Fruit fly (Drosophila melanogaster) whole organism, embryonic: Measurements from ENCODE around the gene CG13893.

Experiments used
- B-H2 ChIP-seq: fragments of 200-800 bp; sonication (Bioruptor generic); optimal IDR thresholded peaks from 2 replicates; lab custom pipeline; 2018; ENCODE audit warnings: missing biosample characterization, mild to moderate bottlenecking, missing genetic modification characterization
- CG10267 ChIP-seq: fragments of 200-800 bp; sonication (Bioruptor generic); optimal IDR thresholded peaks from 2 replicates; lab custom pipeline; 2018; ENCODE audit warnings: missing biosample characterization, mild to moderate bottlenecking, missing genetic modification characterization, moderate library complexity
- CG10274 ChIP-seq: fragments of 200-800 bp; sonication (Bioruptor generic); optimal IDR thresholded peaks from 3 replicates; lab custom pipeline; 2017; ENCODE audit warnings: missing biosample characterization, mild to moderate bottlenecking, missing genetic modification characterization
- CG10979 ChIP-seq: fragments of 200-800 bp; sonication (Bioruptor generic); optimal IDR thresholded peaks from 2 replicates; lab custom pipeline; 2018; ENCODE audit warnings: missing biosample characterization, mild to moderate bottlenecking, missing genetic modification characterization, moderate library complexity
- CG11093 ChIP-seq: fragments of 200-800 bp; sonication (Bioruptor generic); IDR thresholded peaks from 3 replicates; pipeline ENCODE4 v1.3.6; 2022; ENCODE audit warnings: missing biosample characterization, missing genetic modification characterization
- CG11560 ChIP-seq: fragments of 200-800 bp; sonication (Bioruptor generic); IDR thresholded peaks from 3 replicates; pipeline ENCODE4 v1.3.6; 2022; ENCODE audit warnings: missing biosample characterization, missing genetic modification characterization
- CG14014 ChIP-seq: fragments of 200-800 bp; sonication (Bioruptor generic); IDR thresholded peaks from 2 replicates; pipeline ENCODE4 v1.3.6; 2022; ENCODE audit warnings: missing biosample characterization, missing genetic modification characterization
- CG2129 ChIP-seq: fragments of 200-800 bp; sonication (Bioruptor generic); IDR thresholded peaks from 2 replicates; pipeline ENCODE4 v1.3.6; 2022; ENCODE audit warnings: missing biosample characterization, missing genetic modification characterization; ENCODE audit not compliant: partially characterized antibody
- CG2199 ChIP-seq: fragments of 200-800 bp; sonication (Bioruptor generic); IDR thresholded peaks from 3 replicates; pipeline ENCODE4 v1.3.6; 2022; ENCODE audit warnings: missing biosample characterization, missing genetic modification characterization
- CG3838 ChIP-seq: fragments of 200-800 bp; sonication (Bioruptor generic); optimal IDR thresholded peaks from 3 replicates; lab custom pipeline; 2016; ENCODE audit warnings: missing biosample characterization, missing genetic modification characterization
- CG4404 ChIP-seq: fragments of 200-800 bp; sonication (Bioruptor generic); IDR thresholded peaks from 2 replicates; pipeline ENCODE4 v1.3.6; 2022; ENCODE audit warnings: missing biosample characterization, missing genetic modification characterization
- CG8388 ChIP-seq: fragments of 200-800 bp; sonication (Bioruptor generic); optimal IDR thresholded peaks from 2 replicates; lab custom pipeline; 2019; ENCODE audit warnings: missing biosample characterization, mild to moderate bottlenecking, missing genetic modification characterization, moderate library complexity
- CG8924 ChIP-seq: fragments of 200-800 bp; optimal IDR thresholded peaks from 3 replicates; lab custom pipeline; 2019; ENCODE audit warnings: missing biosample characterization, mild to moderate bottlenecking, missing genetic modification characterization, moderate library complexity
- D19A ChIP-seq: fragments of 200-800 bp; optimal IDR thresholded peaks from 3 replicates; lab custom pipeline; 2019; ENCODE audit warnings: missing biosample characterization, mild to moderate bottlenecking, missing genetic modification characterization, moderate library complexity
- Doc3 ChIP-seq: fragments of 200-800 bp; sonication (Bioruptor generic); IDR thresholded peaks from 3 replicates; pipeline ENCODE4 v1.3.6; 2022; ENCODE audit warnings: missing biosample characterization, missing genetic modification characterization; ENCODE audit not compliant: partially characterized antibody
- Hr51 ChIP-seq, 2 experiments: fragments of 200-800 bp; sonication (Bioruptor generic); optimal IDR thresholded peaks; 2 replicates in 1 of 2; 3 replicates in 1 of 2; lab custom pipeline; 2016 to 2018; ENCODE audit warnings: missing biosample characterization in 2 of 2, missing genetic modification characterization in 2 of 2, mild to moderate bottlenecking in 1 of 2, moderate library complexity in 1 of 2
- Kr ChIP-seq: fragments of 200-800 bp; sonication (Bioruptor generic); optimal IDR thresholded peaks from 2 replicates; lab custom pipeline; 2017; ENCODE audit warnings: missing biosample characterization, mild to moderate bottlenecking, missing genetic modification characterization
- MTF-1 ChIP-seq: fragments of 200-800 bp; sonication (Bioruptor generic); optimal IDR thresholded peaks from 2 replicates; lab custom pipeline; 2018; ENCODE audit warnings: missing biosample characterization, mild to moderate bottlenecking, missing genetic modification characterization, borderline replicate concordance
- Max ChIP-seq: fragments of 200-800 bp; sonication (Bioruptor generic); optimal IDR thresholded peaks from 2 replicates; lab custom pipeline; 2016; ENCODE audit warnings: missing biosample characterization, mild to moderate bottlenecking, missing genetic modification characterization
- Nf-YA ChIP-seq: fragments of 200-800 bp; sonication (Bioruptor generic); IDR thresholded peaks from 2 replicates; pipeline ENCODE4 v1.3.6; 2022; ENCODE audit warnings: missing biosample characterization, missing genetic modification characterization
- NfI ChIP-seq: fragments of 200-800 bp; sonication (Bioruptor generic); optimal IDR thresholded peaks from 3 replicates; lab custom pipeline; 2018; ENCODE audit warnings: missing biosample characterization, mild to moderate bottlenecking, missing genetic modification characterization, moderate library complexity
- Poxn ChIP-seq: fragments of 200-800 bp; sonication (Bioruptor generic); IDR thresholded peaks from 2 replicates; pipeline ENCODE4 v1.3.6; 2022; ENCODE audit warnings: missing biosample characterization, missing genetic modification characterization
- Ravus ChIP-seq: fragments of 200-800 bp; sonication (Bioruptor generic); IDR thresholded peaks from 2 replicates; pipeline ENCODE4 v1.3.6; 2022; ENCODE audit warnings: missing biosample characterization, missing genetic modification characterization
- az2 ChIP-seq: fragments of 200-800 bp; sonication (Bioruptor generic); optimal IDR thresholded peaks from 3 replicates; lab custom pipeline; 2016; ENCODE audit warnings: missing biosample characterization, missing genetic modification characterization
- bbx ChIP-seq: fragments of 200-800 bp; sonication (Bioruptor generic); IDR thresholded peaks from 2 replicates; pipeline ENCODE4 v1.3.6; 2022; ENCODE audit warnings: missing biosample characterization, missing genetic modification characterization; ENCODE audit not compliant: partially characterized antibody
- bsh ChIP-seq, 2 experiments: fragments of 200-800 bp; sonication (Bioruptor generic); optimal IDR thresholded peaks; 2 replicates each; lab custom pipeline; 2017 to 2018; ENCODE audit warnings: mild to moderate bottlenecking in 2 of 2, missing biosample characterization in 2 of 2, missing genetic modification characterization in 2 of 2, moderate library complexity in 1 of 2
- btn ChIP-seq: fragments of 200-800 bp; sonication (Bioruptor generic); optimal IDR thresholded peaks from 2 replicates; lab custom pipeline; 2016; ENCODE audit warnings: missing biosample characterization, missing genetic modification characterization
- cwo ChIP-seq: fragments of 200-800 bp; sonication (Bioruptor generic); optimal IDR thresholded peaks from 3 replicates; lab custom pipeline; 2017; ENCODE audit warnings: missing biosample characterization, missing genetic modification characterization, mild to moderate bottlenecking, moderate library complexity, missing genetic modification reagents
- dm ChIP-seq: fragments of 200-800 bp; sonication (Bioruptor generic); optimal IDR thresholded peaks from 3 replicates; lab custom pipeline; 2016; ENCODE audit warnings: missing biosample characterization, missing genetic modification characterization
- dmrt99B ChIP-seq: fragments of 200-800 bp; sonication (Bioruptor generic); optimal IDR thresholded peaks from 2 replicates; lab custom pipeline; 2018; ENCODE audit warnings: missing biosample characterization, mild to moderate bottlenecking, missing genetic modification characterization, moderate library complexity
- ems ChIP-seq: fragments of 200-800 bp; sonication (Bioruptor generic); optimal IDR thresholded peaks from 3 replicates; lab custom pipeline; 2016; ENCODE audit warnings: missing biosample characterization, missing genetic modification characterization
- fd96Cb ChIP-seq: fragments of 200-800 bp; sonication (Bioruptor generic); optimal IDR thresholded peaks from 2 replicates; lab custom pipeline; 2018; ENCODE audit warnings: missing biosample characterization, mild to moderate bottlenecking, missing genetic modification characterization, moderate library complexity
- ftz-f1 ChIP-seq: fragments of 200-800 bp; sonication (Bioruptor generic); optimal IDR thresholded peaks from 2 replicates; lab custom pipeline; 2016; ENCODE audit warnings: missing biosample characterization, missing genetic modification characterization
- hb ChIP-seq: fragments of 200-800 bp; sonication (Bioruptor generic); IDR thresholded peaks from 3 replicates; pipeline ENCODE4 v1.3.6; 2022; ENCODE audit warnings: missing biosample characterization, missing genetic modification characterization; ENCODE audit not compliant: partially characterized antibody
- jigr1 ChIP-seq: fragments of 200-800 bp; sonication (Bioruptor generic); IDR thresholded peaks from 3 replicates; pipeline ENCODE4 v1.3.6; 2022; ENCODE audit warnings: missing biosample characterization, missing genetic modification characterization
- odd ChIP-seq: fragments of 200-800 bp; sonication (Bioruptor generic); optimal IDR thresholded peaks from 2 replicates; lab custom pipeline; 2017; ENCODE audit warnings: missing biosample characterization, mild to moderate bottlenecking, missing genetic modification characterization
- peb ChIP-seq: fragments of 200-800 bp; sonication (Bioruptor generic); IDR thresholded peaks from 2 replicates; pipeline ENCODE4 v1.3.6; 2022; ENCODE audit warnings: missing biosample characterization, missing genetic modification characterization
- psq ChIP-seq: fragments of 200-800 bp; sonication (Bioruptor generic); optimal IDR thresholded peaks from 2 replicates; lab custom pipeline; 2017; ENCODE audit warnings: missing biosample characterization, missing genetic modification characterization
- sens ChIP-seq: fragments of 200-800 bp; sonication (Bioruptor generic); peaks from one replicate; lab custom pipeline; 2016; ENCODE audit warnings: missing biosample characterization, missing genetic modification characterization
- seq ChIP-seq: fragments of 200-800 bp; sonication (Bioruptor generic); IDR thresholded peaks from 2 replicates; pipeline ENCODE4 v1.3.6; 2022; ENCODE audit warnings: missing biosample characterization, missing genetic modification characterization
- sob ChIP-seq: fragments of 200-800 bp; sonication (Bioruptor generic); IDR thresholded peaks from 2 replicates; pipeline ENCODE4 v1.3.6; 2022; ENCODE audit warnings: missing biosample characterization, missing genetic modification characterization
- sqz ChIP-seq: fragments of 200-800 bp; sonication (Bioruptor generic); optimal IDR thresholded peaks from 3 replicates; lab custom pipeline; 2018; ENCODE audit warnings: missing biosample characterization, mild to moderate bottlenecking, missing genetic modification characterization
- ssp ChIP-seq: fragments of 200-800 bp; sonication (Bioruptor generic); IDR thresholded peaks from 2 replicates; pipeline ENCODE4 v1.3.6; 2022; ENCODE audit warnings: missing biosample characterization, missing genetic modification characterization
- tio ChIP-seq: fragments of 200-800 bp; sonication (Bioruptor generic); optimal IDR thresholded peaks from 2 replicates; lab custom pipeline; 2017; ENCODE audit warnings: missing biosample characterization, missing genetic modification characterization, inconsistent platforms
- trh ChIP-seq: fragments of 200-800 bp; sonication (Bioruptor generic); optimal IDR thresholded peaks from 2 replicates; lab custom pipeline; 2016; ENCODE audit warnings: missing biosample characterization, missing genetic modification characterization
- unc-4 ChIP-seq: fragments of 200-800 bp; sonication (Bioruptor generic); IDR thresholded peaks from 2 replicates; pipeline ENCODE4 v1.3.6; 2022; ENCODE audit warnings: missing biosample characterization, missing genetic modification characterization; ENCODE audit not compliant: partially characterized antibody
- wek ChIP-seq: fragments of 200-800 bp; sonication (Bioruptor generic); optimal IDR thresholded peaks from 3 replicates; lab custom pipeline; 2018; ENCODE audit warnings: missing biosample characterization, mild to moderate bottlenecking, missing genetic modification characterization, moderate library complexity
- zfh1 ChIP-seq: fragments of 200-800 bp; sonication (Bioruptor generic); IDR thresholded peaks from 3 replicates; pipeline ENCODE4 v1.3.6; 2022; ENCODE audit warnings: missing biosample characterization, missing genetic modification characterization

The CG13893 gene

dm6 chr3L:626498-627369, 22.9 kb upstream of the CG13893 start (continued):
- TF ChIP-seq Kr (no peak), ftz-f1 (GFP tag; lab: Kevin White, UChicago) (peak; percentile 36), CG10267 (tag; lab: Kevin White, UChicago) (peak; percentile 1), cwo (GFP tag; lab: Kevin White, UChicago) (peak; percentile 53), bsh (GFP tag; optimal IDR thresholded peaks at IDR 0.05; lab: Kevin White, UChicago) (peak; percentile 33 to 84), NfI (GFP tag; lab: Kevin White, UChicago) (peak; percentile 42), CG2129 (GFP tag; lab: Robert Waterston, UW) (no peak), tio (GFP tag; lab: Kevin White, UChicago) (peak; percentile 51), sob (GFP tag; lab: Robert Waterston, UW) (0 out of 2 replicates have a peak, but pooled peaks have one; percentile 23), CG8388 (GFP tag; lab: Kevin White, UChicago) (peak; percentile 16), az2 (GFP tag; lab: Kevin White, UChicago) (peak; percentile 34), CG10274 (GFP tag; lab: Kevin White, UChicago) (peak; percentile 23), Ravus (no peak), sqz (GFP tag; lab: Kevin White, UChicago) (peak; percentile 66), unc-4 (no peak), CG4404 (peak; percentile 33; the same call in 1 of the 2 replicates), CG3838 (GFP tag; lab: Kevin White, UChicago) (no peak), CG10979 (peak; percentile 12), peb (GFP tag; lab: Robert Waterston, UW) (no peak; the same call in 1 of the 2 replicates), fd96Cb (tag; lab: Kevin White, UChicago) (peak; percentile 39), CG11093 (GFP tag; lab: Robert Waterston, UW) (no peak; the same call in 2 of the 3 replicates), CG2199 (GFP tag; lab: Robert Waterston, UW) (peak; percentile 66; the same call in 1 of the 3 replicates), dmrt99B (tag; lab: Kevin White, UChicago) (peak; percentile 39), CG14014 (peak; percentile 62; the same call in 1 of the 2 replicates), psq (no peak), jigr1 (GFP tag; lab: Robert Waterston, UW) (no peak), MTF-1 (no peak), CG11560 (tag; lab: Robert Waterston, UW) (peak; percentile 20; the same call in 1 of the 3 replicates), seq (GFP tag; lab: Robert Waterston, UW) (no peak), Hr51 (GFP tag; optimal IDR thresholded peaks at IDR 0.05; lab: Kevin White, UChicago) (peak; percentile 15 to 37), odd (GFP tag; lab: Kevin White, UChicago) (no peak), ssp (GFP tag; lab: Robert Waterston, UW) (peak; percentile 37; the same call in 1 of the 2 replicates), zfh1 (GFP tag; lab: Robert Waterston, UW) (peak; percentile 68), ems (GFP tag; lab: Kevin White, UChicago) (no peak), Nf-YA (GFP tag; lab: Robert Waterston, UW) (no peak), Doc3 (GFP tag; lab: Robert Waterston, UW) (no peak), sens (GFP tag; lab: Kevin White, UChicago) (peak; percentile 69), hb (GFP tag; lab: Robert Waterston, UW) (no peak), btn (GFP tag; lab: Kevin White, UChicago) (no peak), trh (GFP tag; lab: Kevin White, UChicago) (no peak), dm (GFP tag; lab: Kevin White, UChicago) (no peak), CG8924 (no peak), Max (peak; percentile 1), D19A (tag; lab: Kevin White, UChicago) (no peak), bbx (GFP tag; lab: Robert Waterston, UW) (0 out of 2 replicates have a peak, but pooled peaks have one; percentile 20), Poxn (GFP tag; lab: Robert Waterston, UW) (no peak), B-H2 (GFP tag; lab: Kevin White, UChicago) (no peak), wek (GFP tag; lab: Kevin White, UChicago) (no peak)
